Worm (Caenorhabditis elegans) whole organism, L4 larva: ENCODE measurements around the gene T10H9.8.

ENCODE experiments used
- T20F7.1 ChIP-seq: fragments of 200-800 bp; sonication (Bioruptor generic); optimal IDR thresholded peaks from 2 replicates; lab custom pipeline; 2018; ENCODE audit warnings: mild to moderate bottlenecking, missing genetic modification characterization, missing compliant biosample characterization
- T26A8.4 ChIP-seq: fragments of 200-800 bp; sonication (Bioruptor generic); IDR thresholded peaks from 2 replicates; pipeline ENCODE4 v1.3.6; 2022; ENCODE audit warnings: missing genetic modification characterization, missing compliant biosample characterization
- Y5F2A.4 ChIP-seq: fragments of 200-800 bp; sonication (Bioruptor generic); optimal IDR thresholded peaks from 2 replicates; lab custom pipeline; 2018; ENCODE audit warnings: mild to moderate bottlenecking, missing genetic modification characterization, missing compliant biosample characterization
- ama-1 ChIP-seq: fragments of 150-350 bp; optimal IDR thresholded peaks from 2 replicates; lab custom pipeline; 2014; ENCODE audit warnings: inconsistent platforms, mixed read lengths
- ceh-28 ChIP-seq: fragments of 150-350 bp; optimal IDR thresholded peaks from 2 replicates; lab custom pipeline; 2014; ENCODE audit warnings: missing biosample characterization, missing genetic modification reagents, missing genetic modification characterization
- ceh-62 ChIP-seq: sonication (generic microtip); optimal IDR thresholded peaks from 2 replicates; lab custom pipeline; 2017; ENCODE audit warnings: missing biosample characterization, missing genetic modification characterization
- ctbp-1 ChIP-seq: fragments of 200-800 bp; sonication (Bioruptor generic); IDR thresholded peaks from 2 replicates; pipeline ENCODE4 v1.3.6; 2022; ENCODE audit warnings: missing genetic modification reagents, missing genetic modification characterization, missing compliant biosample characterization
- daf-12 ChIP-seq: fragments of 150-350 bp; optimal IDR thresholded peaks from 2 replicates; lab custom pipeline; 2014; ENCODE audit warnings: missing biosample characterization, missing genetic modification reagents, missing genetic modification characterization
- daf-16 ChIP-seq, 3 experiments: sonication (generic microtip); optimal IDR thresholded peaks; 2 replicates each; lab custom pipeline; 2016 to 2017; ENCODE audit warnings: missing genetic modification characterization in 3 of 3, missing genetic modification reagents in 3 of 3, mild to moderate bottlenecking in 2 of 3, missing compliant biosample characterization in 2 of 3, missing biosample characterization in 1 of 3, moderate library complexity in 1 of 3
- daf-19 ChIP-seq: fragments of 200-800 bp; sonication (Bioruptor generic); conservative IDR thresholded peaks from 2 replicates; pipeline ENCODE4 v1.3.6; 2022; ENCODE audit warnings: missing genetic modification characterization, missing compliant biosample characterization
- dpl-1 ChIP-seq: fragments of 150-350 bp; optimal IDR thresholded peaks from 2 replicates; lab custom pipeline; 2014; ENCODE audit warnings: missing biosample characterization, missing genetic modification reagents, missing genetic modification characterization
- dve-1 ChIP-seq: sonication (generic microtip); optimal IDR thresholded peaks from 2 replicates; lab custom pipeline; 2017; ENCODE audit warnings: antibody characterized with exemption, mild to moderate bottlenecking, missing genetic modification characterization, missing compliant biosample characterization; ENCODE audit not compliant: insufficient read depth
- egl-27 ChIP-seq: sonication (generic microtip); optimal IDR thresholded peaks from 3 replicates; lab custom pipeline; 2017; ENCODE audit warnings: missing biosample characterization, missing genetic modification reagents, missing genetic modification characterization
- egl-43 ChIP-seq: fragments of 200-800 bp; sonication (Bioruptor generic); IDR thresholded peaks from 2 replicates; pipeline ENCODE4 v1.3.6; 2022; ENCODE audit warnings: missing genetic modification reagents, missing genetic modification characterization, missing compliant biosample characterization
- fos-1 ChIP-seq: fragments of 150-350 bp; optimal IDR thresholded peaks from 2 replicates; lab custom pipeline; 2014; ENCODE audit warnings: missing biosample characterization, missing genetic modification characterization
- gei-8 ChIP-seq: fragments of 200-800 bp; sonication (Bioruptor generic); optimal IDR thresholded peaks from 2 replicates; lab custom pipeline; 2018; ENCODE audit warnings: mild to moderate bottlenecking, missing genetic modification characterization, missing compliant biosample characterization
- hif-1 ChIP-seq, 2 experiments: sonication (generic microtip); optimal IDR thresholded peaks; 2 replicates each; lab custom pipeline; 2016 to 2017; ENCODE audit warnings: missing compliant biosample characterization in 2 of 2, missing genetic modification characterization in 2 of 2, missing genetic modification reagents in 2 of 2, missing genotype in 2 of 2, mild to moderate bottlenecking in 1 of 2
- hlh-11 ChIP-seq: fragments of 200-800 bp; sonication (Bioruptor generic); optimal IDR thresholded peaks from 2 replicates; lab custom pipeline; 2018; ENCODE audit warnings: mild to moderate bottlenecking, missing genetic modification characterization, missing compliant biosample characterization
- hmg-1.1 ChIP-seq: fragments of 200-800 bp; sonication (Bioruptor generic); IDR thresholded peaks from 2 replicates; pipeline ENCODE4 v1.3.6; 2022; ENCODE audit warnings: missing genetic modification reagents, missing genetic modification characterization, missing compliant biosample characterization
- lin-13 ChIP-seq: fragments of 150-350 bp; optimal IDR thresholded peaks from 2 replicates; lab custom pipeline; 2014; ENCODE audit warnings: missing biosample characterization, missing genetic modification reagents, missing genetic modification characterization
- lin-15B ChIP-seq: fragments of 150-350 bp; sonication (generic microtip); optimal IDR thresholded peaks from 3 replicates; lab custom pipeline; 2014; ENCODE audit warnings: missing biosample characterization, missing genetic modification characterization
- lin-38 ChIP-seq: fragments of 200-800 bp; sonication (Bioruptor generic); IDR thresholded peaks from 2 replicates; pipeline ENCODE4 v1.3.6; 2022; ENCODE audit warnings: missing genetic modification reagents, missing genetic modification characterization, missing compliant biosample characterization
- lir-3 ChIP-seq: sonication (generic microtip); optimal IDR thresholded peaks from 2 replicates; lab custom pipeline; 2016; ENCODE audit warnings: mild to moderate bottlenecking, missing genetic modification characterization, missing compliant biosample characterization
- lsy-2 ChIP-seq, 2 experiments: fragments of 150-350 bp in 1 of 2; sonication (generic microtip) in 1 of 2; optimal IDR thresholded peaks; 2 replicates each; lab custom pipeline; 2014 to 2017; ENCODE audit warnings: missing biosample characterization in 2 of 2, missing genetic modification characterization in 2 of 2
- madf-5 ChIP-seq, 2 experiments: fragments of 200-800 bp; sonication (Bioruptor generic); IDR thresholded peaks; 2 replicates each; pipeline ENCODE4 v1.3.6; 2022; ENCODE audit warnings: missing compliant biosample characterization in 2 of 2, missing genetic modification characterization in 2 of 2
- mdl-1 ChIP-seq, 2 experiments: fragments of 150-350 bp in 1 of 2; sonication (generic microtip) in 1 of 2; optimal IDR thresholded peaks; 2 replicates each; lab custom pipeline; 2014 to 2017; ENCODE audit warnings: missing biosample characterization in 2 of 2, missing genetic modification characterization in 2 of 2
- mdt-29 ChIP-seq: fragments of 200-800 bp; sonication (Bioruptor generic); IDR thresholded peaks from 2 replicates; pipeline ENCODE4 v1.3.6; 2022; ENCODE audit warnings: missing genetic modification reagents, missing genetic modification characterization, missing compliant biosample characterization
- mep-1 ChIP-seq: fragments of 150-350 bp; sonication (generic microtip); optimal IDR thresholded peaks from 3 replicates; lab custom pipeline; 2014; ENCODE audit warnings: missing biosample characterization, missing genetic modification characterization
- mes-2 ChIP-seq: sonication (generic microtip); optimal IDR thresholded peaks from 2 replicates; lab custom pipeline; 2016; ENCODE audit warnings: missing genotype, mild to moderate bottlenecking, missing genetic modification characterization, missing compliant biosample characterization; ENCODE audit not compliant: poor library complexity, severe bottlenecking
- mxl-3 ChIP-seq: fragments of 200-800 bp; sonication (Bioruptor generic); optimal IDR thresholded peaks from 2 replicates; lab custom pipeline; 2018; ENCODE audit warnings: mild to moderate bottlenecking, missing genetic modification characterization, missing compliant biosample characterization
- nhr-102 ChIP-seq: sonication (generic microtip); optimal IDR thresholded peaks from 2 replicates; lab custom pipeline; 2016; ENCODE audit warnings: mild to moderate bottlenecking, missing genetic modification characterization, moderate library complexity, missing compliant biosample characterization
- nhr-111 ChIP-seq: fragments of 200-800 bp; sonication (Bioruptor generic); optimal IDR thresholded peaks from 2 replicates; lab custom pipeline; 2018; ENCODE audit warnings: mild to moderate bottlenecking, missing genetic modification characterization, missing compliant biosample characterization
- nhr-237 ChIP-seq: sonication (generic microtip); optimal IDR thresholded peaks from 2 replicates; lab custom pipeline; 2017; ENCODE audit warnings: missing biosample characterization, missing genetic modification characterization
- nhr-28 ChIP-seq: fragments of 150-350 bp; optimal IDR thresholded peaks from 2 replicates; lab custom pipeline; 2014; ENCODE audit warnings: missing biosample characterization, missing genetic modification characterization
- nhr-6 ChIP-seq: fragments of 150-350 bp; optimal IDR thresholded peaks from 2 replicates; lab custom pipeline; 2014; ENCODE audit warnings: missing biosample characterization, missing genetic modification characterization
- nhr-76 ChIP-seq: fragments of 150-350 bp; optimal IDR thresholded peaks from 2 replicates; lab custom pipeline; 2014; ENCODE audit warnings: missing biosample characterization, missing genetic modification characterization
- nhr-77 ChIP-seq: fragments of 150-350 bp; optimal IDR thresholded peaks from 2 replicates; lab custom pipeline; 2014; ENCODE audit warnings: missing biosample characterization, missing genetic modification characterization
- php-3 ChIP-seq: fragments of 200-800 bp; sonication (Bioruptor generic); IDR thresholded peaks from 2 replicates; pipeline ENCODE4 v1.3.6; 2022; ENCODE audit warnings: missing genetic modification reagents, missing genetic modification characterization, missing compliant biosample characterization
- rbr-2 ChIP-seq: sonication (generic microtip); optimal IDR thresholded peaks from 2 replicates; lab custom pipeline; 2016; ENCODE audit warnings: missing genotype, missing genetic modification characterization, missing compliant biosample characterization
- saeg-2 ChIP-seq: fragments of 200-800 bp; sonication (Bioruptor generic); IDR thresholded peaks from 2 replicates; pipeline ENCODE4 v1.3.6; 2022; ENCODE audit warnings: missing genetic modification reagents, missing genetic modification characterization, missing compliant biosample characterization
- sdz-12 ChIP-seq: fragments of 200-800 bp; sonication (Bioruptor generic); optimal IDR thresholded peaks from 2 replicates; lab custom pipeline; 2018; ENCODE audit warnings: mild to moderate bottlenecking, missing genetic modification characterization, missing compliant biosample characterization
- snpc-4 ChIP-seq: fragments of 150-350 bp; optimal IDR thresholded peaks from 2 replicates; lab custom pipeline; 2014; ENCODE audit warnings: missing biosample characterization, missing genetic modification characterization
- tag-97 ChIP-seq: fragments of 200-800 bp; sonication (Bioruptor generic); IDR thresholded peaks from 2 replicates; pipeline ENCODE4 v1.3.6; 2022; ENCODE audit warnings: missing genetic modification characterization, missing compliant biosample characterization
- unc-130 ChIP-seq: sonication (generic microtip); optimal IDR thresholded peaks from 2 replicates; lab custom pipeline; 2016; ENCODE audit warnings: missing genetic modification reagents, missing genetic modification characterization, missing compliant biosample characterization
- unc-62 ChIP-seq, 3 experiments: fragments of 150-350 bp in 1 of 3; sonication (generic microtip); optimal IDR thresholded peaks in 2 of 3; peaks in 1 of 3; 1 replicate in 1 of 3; 2 replicates in 2 of 3; lab custom pipeline; 2014 to 2017; ENCODE audit warnings: missing biosample characterization in 3 of 3, missing genetic modification characterization in 3 of 3, missing genetic modification reagents in 3 of 3, missing genotype in 1 of 3
- vab-7 ChIP-seq: fragments of 200-800 bp; sonication (Bioruptor generic); IDR thresholded peaks from 2 replicates; pipeline ENCODE4 v1.3.6; 2022; ENCODE audit warnings: missing genetic modification reagents, missing genetic modification characterization, missing compliant biosample characterization
- zip-11 ChIP-seq: fragments of 200-800 bp; sonication (Bioruptor generic); IDR thresholded peaks from 2 replicates; pipeline ENCODE4 v1.3.6; 2022; ENCODE audit warnings: missing genetic modification characterization, missing compliant biosample characterization
- ztf-7 ChIP-seq: fragments of 150-350 bp; optimal IDR thresholded peaks from 2 replicates; lab custom pipeline; 2014; ENCODE audit warnings: missing biosample characterization, missing genetic modification characterization

Gene T10H9.8

ce11 chrV:6611504-6611903, 40.6 kb upstream of the T10H9.8 start:
- peak; percentile 43 for TF ChIP-seq mes-2 (tag; lab: Kevin White, UChicago)
- no peak for TF ChIP-seq ztf-7 (tag; lab: Kevin White, UChicago)
- TF ChIP-seq lin-15B (tag; lab: Kevin White, UChicago), result no peak
- TF ChIP-seq mxl-3 (GFP tag; lab: Kevin White, UChicago), result no peak
- no peak for TF ChIP-seq lin-13 (GFP tag; lab: Kevin White, UChicago)
- TF ChIP-seq mdl-1 (tag; optimal IDR thresholded peaks at IDR 0.05; lab: Kevin White, UChicago), result no peak
- TF ChIP-seq lin-38, result peak; percentile 32; the same call in 1 of the 2 replicates
- TF ChIP-seq hmg-1.1, result no peak
- no peak for TF ChIP-seq nhr-77 (tag; lab: Kevin White, UChicago)
- TF ChIP-seq nhr-28 (tag; lab: Kevin White, UChicago), result no peak
- no peak for TF ChIP-seq nhr-111 (GFP tag; lab: Kevin White, UChicago)
- TF ChIP-seq daf-19 (GFP tag; lab: Robert Waterston, UW), result no peak
- no peak for TF ChIP-seq egl-43 (GFP tag; lab: Robert Waterston, UW)
- TF ChIP-seq dpl-1 (GFP tag; lab: Kevin White, UChicago), result peak; percentile 32
- no peak for TF ChIP-seq snpc-4 (tag; lab: Kevin White, UChicago)
- no peak for TF ChIP-seq tag-97 (GFP tag; lab: Robert Waterston, UW)
- TF ChIP-seq nhr-6 (tag; lab: Kevin White, UChicago), result no peak
- TF ChIP-seq lsy-2 (tag; optimal IDR thresholded peaks at IDR 0.05; lab: Kevin White, UChicago), result peak in 1 of 2 experiments; percentile 90
- no peak for TF ChIP-seq ctbp-1 (GFP tag; lab: Robert Waterston, UW)
- no peak for TF ChIP-seq nhr-237 (tag; lab: Kevin White, UChicago)
- no peak for TF ChIP-seq nhr-76 (tag; lab: Kevin White, UChicago)
- TF ChIP-seq hlh-11 (tag; lab: Kevin White, UChicago), result no peak
- no peak for TF ChIP-seq Y5F2A.4 (GFP tag; lab: Kevin White, UChicago)
- TF ChIP-seq hif-1 (tag; optimal IDR thresholded peaks at IDR 0.05; lab: Kevin White, UChicago), result no peak
- TF ChIP-seq ceh-62 (tag; lab: Kevin White, UChicago), result no peak
- no peak for TF ChIP-seq gei-8 (GFP tag; lab: Kevin White, UChicago)
- TF ChIP-seq ceh-28 (tag; lab: Kevin White, UChicago), result no peak
- peak; percentile 2 for TF ChIP-seq T20F7.1 (GFP tag; lab: Kevin White, UChicago)
- no peak for TF ChIP-seq php-3 (GFP tag; lab: Robert Waterston, UW)
- no peak for TF ChIP-seq vab-7
- no peak for TF ChIP-seq T26A8.4 (GFP tag; lab: Robert Waterston, UW)
- TF ChIP-seq ama-1 (lab: Kevin White, UChicago), result no peak

- TF ChIP-seq ctbp-1 (GFP tag; lab: Robert Waterston, UW), result no peak
- no peak for TF ChIP-seq rbr-2 (tag; lab: Kevin White, UChicago)
- TF ChIP-seq madf-5 (GFP tag; IDR thresholded peaks at IDR 0.05; lab: Robert Waterston, UW), result no peak
- TF ChIP-seq unc-62 (GFP tag; optimal IDR thresholded peaks at IDR 0.05 in 1 of 2; lab: Kevin White, UChicago), result peak in 1 of 2 experiments; percentile 96
- no peak for TF ChIP-seq unc-62 (tag; optimal IDR thresholded peaks at IDR 0.05; lab: Kevin White, UChicago)
- peak in 1 of 2 experiments; percentile 50 for TF ChIP-seq daf-16 (GFP tag; optimal IDR thresholded peaks at IDR 0.05; lab: Kevin White, UChicago)
- TF ChIP-seq daf-16 (tag; optimal IDR thresholded peaks at IDR 0.05; lab: Kevin White, UChicago), result peak; percentile 88
- TF ChIP-seq mep-1, result peak; percentile 45
- TF ChIP-seq lir-3 (tag; lab: Kevin White, UChicago), result no peak
- peak; percentile 95 for TF ChIP-seq dve-1 (tag; lab: Kevin White, UChicago)
- no peak for TF ChIP-seq unc-130
- TF ChIP-seq nhr-28 (tag; lab: Kevin White, UChicago), result peak; percentile 95
- no peak for TF ChIP-seq sdz-12 (GFP tag; lab: Kevin White, UChicago)
- TF ChIP-seq zip-11 (GFP tag; lab: Robert Waterston, UW), result no peak
- TF ChIP-seq saeg-2 (GFP tag; lab: Robert Waterston, UW), result peak; percentile 64; the same call in 1 of the 2 replicates
- TF ChIP-seq daf-12, result no peak
- TF ChIP-seq nhr-77 (tag; lab: Kevin White, UChicago), result peak; percentile 88
- no peak for TF ChIP-seq egl-27
- TF ChIP-seq nhr-102, result peak; percentile 74
- TF ChIP-seq hlh-11 (tag; lab: Kevin White, UChicago), result peak; percentile 88
- peak; percentile 8 for TF ChIP-seq fos-1 (tag; lab: Kevin White, UChicago)
- no peak for TF ChIP-seq nhr-111 (GFP tag; lab: Kevin White, UChicago)
- TF ChIP-seq daf-19 (GFP tag; lab: Robert Waterston, UW), result no peak
- TF ChIP-seq mdt-29 (GFP tag; lab: Robert Waterston, UW), result no peak
- no peak for TF ChIP-seq nhr-237 (tag; lab: Kevin White, UChicago)
Observed at ce11 chrV:6614152-6614734, 37.9 kb upstream of the T10H9.8 start, which contains the start of gene cpr-4. Gene cpr-4, plus strand, starts transcription at chrV:6614674.
